Worm (Caenorhabditis elegans) whole organism, L1 larva: ENCODE measurements around the gene srg-50.

Experiments
- C04F5.9 ChIP-seq: sonication (generic microtip); optimal IDR thresholded peaks from 2 replicates; lab custom pipeline; 2016; ENCODE audit warnings: missing genetic modification characterization, missing compliant biosample characterization
- C34B4.2 ChIP-seq: sonication (generic microtip); optimal IDR thresholded peaks from 2 replicates; lab custom pipeline; 2017; ENCODE audit warnings: mild to moderate bottlenecking, missing genetic modification characterization, missing compliant biosample characterization
- Y116A8C.19 ChIP-seq: sonication (generic microtip); optimal IDR thresholded peaks from 2 replicates; lab custom pipeline; 2016; ENCODE audit warnings: missing compliant biosample characterization, missing genetic modification characterization, borderline replicate concordance
- aha-1 ChIP-seq: fragments of 150-350 bp; optimal IDR thresholded peaks from 2 replicates; lab custom pipeline; 2014; ENCODE audit warnings: missing biosample characterization, missing genetic modification characterization
- alr-1 ChIP-seq: fragments of 200-800 bp; sonication (Bioruptor generic); optimal IDR thresholded peaks from 2 replicates; lab custom pipeline; 2018; ENCODE audit warnings: borderline replicate concordance, mild to moderate bottlenecking, missing genetic modification characterization, missing compliant biosample characterization
- aly-2 ChIP-seq: fragments of 150-350 bp; optimal IDR thresholded peaks from 2 replicates; lab custom pipeline; 2014; ENCODE audit warnings: missing biosample characterization, missing genetic modification characterization
- ceh-82 ChIP-seq, 3 experiments: fragments of 150-350 bp in 1 of 3; sonication (generic microtip) in 2 of 3; optimal IDR thresholded peaks; 2 replicates each; lab custom pipeline; 2014 to 2017; ENCODE audit warnings: missing biosample characterization in 3 of 3, missing genetic modification characterization in 3 of 3
- ceh-90 ChIP-seq: sonication (generic microtip); optimal IDR thresholded peaks from 2 replicates; lab custom pipeline; 2016; ENCODE audit warnings: missing genetic modification characterization, missing compliant biosample characterization
- ces-1 ChIP-seq: fragments of 150-350 bp; optimal IDR thresholded peaks from 2 replicates; lab custom pipeline; 2014; ENCODE audit warnings: missing biosample characterization, missing genetic modification reagents, missing genetic modification characterization
- efl-1 ChIP-seq, 4 experiments: fragments of 150-350 bp; optimal IDR thresholded peaks in 3 of 4; peaks in 1 of 4; 1 replicate in 1 of 4; 2 replicates in 3 of 4; lab custom pipeline; 2014; ENCODE audit warnings: missing biosample characterization in 2 of 4, missing genetic modification characterization in 2 of 4, missing genetic modification reagents in 2 of 4
- efl-3 ChIP-seq: fragments of 200-800 bp; sonication (Bioruptor generic); optimal IDR thresholded peaks from 2 replicates; lab custom pipeline; 2018; ENCODE audit warnings: mild to moderate bottlenecking, missing genetic modification characterization, missing compliant biosample characterization
- elt-3 ChIP-seq, 6 experiments: fragments of 150-350 bp in 1 of 6; sonication (generic microtip); optimal IDR thresholded peaks; 2 replicates each; lab custom pipeline; 2017 to 2018; ENCODE audit warnings: missing biosample characterization in 6 of 6, missing genetic modification characterization in 6 of 6, inconsistent platforms in 1 of 6
- ets-5 ChIP-seq: fragments of 200-800 bp; sonication (Bioruptor generic); IDR thresholded peaks from 2 replicates; pipeline ENCODE4 v1.3.6; 2022; ENCODE audit warnings: missing genetic modification characterization, missing compliant biosample characterization
- fkh-10 ChIP-seq: sonication (generic microtip); optimal IDR thresholded peaks from 2 replicates; lab custom pipeline; 2017; ENCODE audit warnings: missing biosample characterization, missing genetic modification reagents, missing genetic modification characterization
- fkh-4 ChIP-seq: sonication (generic microtip); optimal IDR thresholded peaks from 2 replicates; lab custom pipeline; 2016; ENCODE audit warnings: missing compliant biosample characterization, missing genetic modification characterization, borderline replicate concordance
- fkh-8 ChIP-seq: sonication (generic microtip); optimal IDR thresholded peaks from 2 replicates; lab custom pipeline; 2016; ENCODE audit warnings: mild to moderate bottlenecking, missing genetic modification characterization, missing compliant biosample characterization
- fos-1 ChIP-seq: fragments of 150-350 bp; optimal IDR thresholded peaks from 2 replicates; lab custom pipeline; 2014; ENCODE audit warnings: missing biosample characterization, missing genetic modification characterization
- grh-1 ChIP-seq: fragments of 200-800 bp; sonication (Bioruptor generic); IDR thresholded peaks from 2 replicates; pipeline ENCODE4 v1.3.6; 2022; ENCODE audit warnings: missing genetic modification reagents, missing genetic modification characterization, missing compliant biosample characterization
- hlh-4 ChIP-seq: sonication (generic microtip); optimal IDR thresholded peaks from 2 replicates; lab custom pipeline; 2016; ENCODE audit warnings: mild to moderate bottlenecking, missing genetic modification characterization, missing compliant biosample characterization
- irx-1 ChIP-seq: sonication (generic microtip); optimal IDR thresholded peaks from 2 replicates; lab custom pipeline; 2016; ENCODE audit warnings: missing genetic modification characterization, missing compliant biosample characterization
- jun-1 ChIP-seq: fragments of 150-350 bp; optimal IDR thresholded peaks from 2 replicates; lab custom pipeline; 2014; ENCODE audit warnings: missing biosample characterization, missing genetic modification reagents, missing genetic modification characterization
- lin-13 ChIP-seq: fragments of 150-350 bp; optimal IDR thresholded peaks from 2 replicates; lab custom pipeline; 2014; ENCODE audit warnings: missing biosample characterization, missing genetic modification reagents, missing genetic modification characterization
- lin-15B ChIP-seq: fragments of 150-350 bp; sonication (generic microtip); optimal IDR thresholded peaks from 3 replicates; lab custom pipeline; 2014; ENCODE audit warnings: missing biosample characterization, missing genetic modification characterization
- lin-35 ChIP-seq, 2 experiments: fragments of 150-350 bp; optimal IDR thresholded peaks; 2 replicates each; lab custom pipeline; 2014; ENCODE audit warnings: missing biosample characterization in 2 of 2, missing genetic modification characterization in 2 of 2, missing genetic modification reagents in 2 of 2
- lin-39 ChIP-seq: fragments of 150-350 bp; optimal IDR thresholded peaks from 2 replicates; lab custom pipeline; 2014; ENCODE audit warnings: missing biosample characterization, missing genetic modification reagents, missing genetic modification characterization
- lir-3 ChIP-seq: sonication (generic microtip); optimal IDR thresholded peaks from 2 replicates; lab custom pipeline; 2016; ENCODE audit warnings: mild to moderate bottlenecking, missing genetic modification characterization, moderate library complexity, missing compliant biosample characterization; ENCODE audit not compliant: poor library complexity
- lsy-2 ChIP-seq, 2 experiments: fragments of 150-350 bp; optimal IDR thresholded peaks; 2 replicates each; lab custom pipeline; 2014; ENCODE audit warnings: missing biosample characterization in 2 of 2, missing genetic modification characterization in 2 of 2
- nhr-11 ChIP-seq: fragments of 150-350 bp; optimal IDR thresholded peaks from 2 replicates; lab custom pipeline; 2014; ENCODE audit warnings: missing biosample characterization, missing genetic modification characterization
- nhr-12 ChIP-seq: sonication (generic microtip); optimal IDR thresholded peaks from 2 replicates; lab custom pipeline; 2017; ENCODE audit warnings: missing biosample characterization, missing genetic modification characterization
- nhr-19 ChIP-seq: fragments of 200-800 bp; sonication (Bioruptor generic); conservative IDR thresholded peaks from 2 replicates; pipeline ENCODE4 v1.3.6; 2022; ENCODE audit warnings: missing genetic modification characterization, missing compliant biosample characterization
- nhr-237 ChIP-seq: fragments of 150-350 bp; optimal IDR thresholded peaks from 2 replicates; lab custom pipeline; 2014; ENCODE audit warnings: missing biosample characterization, missing genetic modification characterization
- nhr-28 ChIP-seq: fragments of 150-350 bp; optimal IDR thresholded peaks from 2 replicates; lab custom pipeline; 2014; ENCODE audit warnings: missing biosample characterization, missing genetic modification characterization
- nhr-77 ChIP-seq: fragments of 150-350 bp; optimal IDR thresholded peaks from 2 replicates; lab custom pipeline; 2014; ENCODE audit warnings: missing biosample characterization, missing genetic modification characterization
- nhr-85 ChIP-seq: sonication (generic microtip); peaks from one replicate; lab custom pipeline; 2016; ENCODE audit warnings: missing genetic modification characterization, inconsistent platforms, missing compliant biosample characterization
- nhr-90 ChIP-seq: sonication (generic microtip); optimal IDR thresholded peaks from 2 replicates; lab custom pipeline; 2016; ENCODE audit warnings: mild to moderate bottlenecking, missing genetic modification characterization, missing compliant biosample characterization; ENCODE audit not compliant: poor library complexity
- pqm-1 ChIP-seq: sonication (generic microtip); optimal IDR thresholded peaks from 3 replicates; lab custom pipeline; 2017; ENCODE audit warnings: missing biosample characterization, missing genetic modification characterization
- rnt-1 ChIP-seq: sonication (generic microtip); optimal IDR thresholded peaks from 2 replicates; lab custom pipeline; 2016; ENCODE audit warnings: mild to moderate bottlenecking, missing genetic modification characterization, moderate library complexity, missing compliant biosample characterization
- snpc-4 ChIP-seq: fragments of 150-350 bp; optimal IDR thresholded peaks from 2 replicates; lab custom pipeline; 2014; ENCODE audit warnings: missing biosample characterization, missing genetic modification characterization
- sup-37 ChIP-seq: fragments of 200-800 bp; sonication (Bioruptor generic); optimal IDR thresholded peaks from 2 replicates; lab custom pipeline; 2018; ENCODE audit warnings: mild to moderate bottlenecking, missing genetic modification characterization, missing compliant biosample characterization
- swsn-7 ChIP-seq: sonication (generic microtip); optimal IDR thresholded peaks from 2 replicates; lab custom pipeline; 2016; ENCODE audit warnings: missing genetic modification characterization, missing compliant biosample characterization
- tbx-2 ChIP-seq: sonication (generic microtip); optimal IDR thresholded peaks from 2 replicates; lab custom pipeline; 2016; ENCODE audit warnings: missing genetic modification characterization, missing compliant biosample characterization
- unc-130 ChIP-seq: fragments of 150-350 bp; optimal IDR thresholded peaks from 2 replicates; lab custom pipeline; 2017; ENCODE audit warnings: missing biosample characterization, missing genetic modification characterization, inconsistent platforms
- unc-30 ChIP-seq: sonication (generic microtip); optimal IDR thresholded peaks from 2 replicates; lab custom pipeline; 2017; ENCODE audit warnings: missing biosample characterization, missing genetic modification characterization
- unc-62 ChIP-seq: fragments of 150-350 bp; optimal IDR thresholded peaks from 2 replicates; lab custom pipeline; 2014; ENCODE audit warnings: missing biosample characterization, missing genetic modification reagents, missing genetic modification characterization
- unc-86 ChIP-seq: sonication (generic microtip); optimal IDR thresholded peaks from 2 replicates; lab custom pipeline; 2016; ENCODE audit warnings: missing genetic modification characterization, missing compliant biosample characterization
- vab-15 ChIP-seq: sonication (generic microtip); optimal IDR thresholded peaks from 2 replicates; lab custom pipeline; 2017; ENCODE audit warnings: missing genotype, mild to moderate bottlenecking, missing genetic modification characterization, missing compliant biosample characterization
- xbp-1 ChIP-seq: sonication (generic microtip); optimal IDR thresholded peaks from 2 replicates; lab custom pipeline; 2016; ENCODE audit warnings: missing genetic modification characterization, missing compliant biosample characterization
- zag-1 ChIP-seq: fragments of 150-350 bp; optimal IDR thresholded peaks from 2 replicates; lab custom pipeline; 2014; ENCODE audit warnings: missing biosample characterization, missing genetic modification characterization
- ztf-11 ChIP-seq, 2 experiments: sonication (generic microtip); optimal IDR thresholded peaks; 2 replicates each; lab custom pipeline; 2016 to 2017; ENCODE audit warnings: missing genetic modification characterization in 2 of 2, missing biosample characterization in 1 of 2, missing compliant biosample characterization in 1 of 2
- ztf-4 ChIP-seq: fragments of 150-350 bp; optimal IDR thresholded peaks from 2 replicates; lab custom pipeline; 2014; ENCODE audit warnings: missing biosample characterization, missing genetic modification characterization

srg-50 gene

ce11 chrIV:7048637-7049245 is 26.2 kb downstream of the srg-50 start (continued):
- no peak for TF ChIP-seq ztf-11 (tag; optimal IDR thresholded peaks at IDR 0.05; lab: Kevin White, UChicago)

ce11 chrIV:7047762-7048178 is 27.2 kb downstream of the srg-50 start:
- TF ChIP-seq elt-3 (tag; optimal IDR thresholded peaks at IDR 0.05; lab: Kevin White, UChicago) (peak in 3 of 6 experiments; percentile 81 to 91 (median 91)), C34B4.2 (tag; lab: Kevin White, UChicago) (no peak), ets-5 (GFP tag; lab: Robert Waterston, UW) (no peak), ztf-11 (tag; optimal IDR thresholded peaks at IDR 0.05; lab: Kevin White, UChicago) (no peak), jun-1 (tag; lab: Kevin White, UChicago) (peak; percentile 28), fkh-10 (GFP tag; lab: Kevin White, UChicago) (no peak), unc-130 (no peak), lin-15B (tag; lab: Kevin White, UChicago) (no peak), nhr-237 (tag; lab: Kevin White, UChicago) (no peak), nhr-19 (GFP tag; lab: Robert Waterston, UW) (peak; percentile 83), lin-35 (GFP tag; optimal IDR thresholded peaks at IDR 0.05; lab: Kevin White, UChicago) (peak; percentile 28 to 74), sup-37 (GFP tag; lab: Kevin White, UChicago) (peak; percentile 27), alr-1 (tag; lab: Kevin White, UChicago) (no peak), ces-1 (no peak), fkh-4 (no peak), swsn-7 (tag; lab: Kevin White, UChicago) (peak; percentile 49), nhr-12 (tag; lab: Kevin White, UChicago) (no peak), Y116A8C.19 (tag; lab: Kevin White, UChicago) (no peak), unc-62 (GFP tag; lab: Kevin White, UChicago) (no peak), nhr-85 (tag; lab: Kevin White, UChicago) (peak; percentile 98), efl-3 (GFP tag; lab: Kevin White, UChicago) (no peak), pqm-1 (tag; lab: Kevin White, UChicago) (no peak), unc-86 (no peak), rnt-1 (tag; lab: Kevin White, UChicago) (peak; percentile 39), lsy-2 (tag; optimal IDR thresholded peaks at IDR 0.05; lab: Kevin White, UChicago) (peak; percentile 66 to 67), fos-1 (peak; percentile 71), C04F5.9 (tag; lab: Kevin White, UChicago) (peak; percentile 21), lin-39 (no peak), lir-3 (no peak), grh-1 (peak; percentile 78), ztf-4 (tag; lab: Kevin White, UChicago) (no peak), vab-15 (tag; lab: Kevin White, UChicago) (no peak), aha-1 (tag; lab: Kevin White, UChicago) (no peak), irx-1 (tag; lab: Kevin White, UChicago) (peak; percentile 67), nhr-77 (tag; lab: Kevin White, UChicago) (peak; percentile 43), zag-1 (tag; lab: Kevin White, UChicago) (no peak), tbx-2 (tag; lab: Kevin White, UChicago) (peak; percentile 70), efl-1 (optimal IDR thresholded peaks at IDR 0.05; lab: Kevin White, UChicago) (peak; percentile 27 to 56), efl-1 (GFP tag; optimal IDR thresholded peaks at IDR 0.05 in 1 of 2; lab: Kevin White, UChicago) (peak; percentile 22 to 91), fkh-8 (tag; lab: Kevin White, UChicago) (no peak), aly-2 (tag; lab: Kevin White, UChicago) (no peak), ceh-90 (tag; lab: Kevin White, UChicago) (no peak), snpc-4 (peak; percentile 27), unc-30 (tag; lab: Kevin White, UChicago) (no peak), nhr-90 (tag; lab: Kevin White, UChicago) (peak; percentile 83), ceh-82 (tag; optimal IDR thresholded peaks at IDR 0.05; lab: Kevin White, UChicago) (peak in 2 of 3 experiments; percentile 38 to 40), nhr-11 (tag; lab: Kevin White, UChicago) (no peak), xbp-1 (tag; lab: Kevin White, UChicago) (peak; percentile 49), lin-13 (peak; percentile 48), hlh-4 (no peak), nhr-28 (tag; lab: Kevin White, UChicago) (no peak)
